Worm (Caenorhabditis elegans) whole organism, L1 larva: Measurements from ENCODE around the gene idpc-1.

Source experiments
- blmp-1 ChIP-seq: fragments of 150-350 bp; optimal IDR thresholded peaks from 2 replicates; lab custom pipeline; 2014; ENCODE audit warnings: missing biosample characterization, missing genetic modification characterization
- dpl-1 ChIP-seq, 3 experiments: fragments of 150-350 bp in 2 of 3; sonication (generic microtip) in 1 of 3; optimal IDR thresholded peaks; 2 replicates each; lab custom pipeline; 2014 to 2017; ENCODE audit warnings: missing biosample characterization in 3 of 3, missing genetic modification characterization in 3 of 3, missing genetic modification reagents in 3 of 3
- efl-1 ChIP-seq, 4 experiments: fragments of 150-350 bp; optimal IDR thresholded peaks in 3 of 4; peaks in 1 of 4; 1 replicate in 1 of 4; 2 replicates in 3 of 4; lab custom pipeline; 2014; ENCODE audit warnings: missing biosample characterization in 2 of 4, missing genetic modification characterization in 2 of 4, missing genetic modification reagents in 2 of 4
- mdl-1 ChIP-seq, 2 experiments: fragments of 150-350 bp; optimal IDR thresholded peaks; 2 replicates each; lab custom pipeline; 2014 to 2017; ENCODE audit warnings: missing biosample characterization in 2 of 2, missing genetic modification characterization in 2 of 2, inconsistent platforms in 1 of 2
- mef-2 ChIP-seq: fragments of 150-350 bp; optimal IDR thresholded peaks from 2 replicates; lab custom pipeline; 2014; ENCODE audit warnings: missing biosample characterization, missing genetic modification characterization
- nhr-11 ChIP-seq: fragments of 150-350 bp; optimal IDR thresholded peaks from 2 replicates; lab custom pipeline; 2014; ENCODE audit warnings: missing biosample characterization, missing genetic modification characterization
- nhr-47 ChIP-seq: sonication (generic microtip); optimal IDR thresholded peaks from 2 replicates; lab custom pipeline; 2016; ENCODE audit warnings: mild to moderate bottlenecking, missing genetic modification characterization, moderate library complexity, missing compliant biosample characterization
- sox-4 ChIP-seq: sonication (generic microtip); optimal IDR thresholded peaks from 2 replicates; lab custom pipeline; 2016; ENCODE audit warnings: missing genetic modification characterization, missing compliant biosample characterization
- swsn-7 ChIP-seq: sonication (generic microtip); optimal IDR thresholded peaks from 2 replicates; lab custom pipeline; 2016; ENCODE audit warnings: missing genetic modification characterization, missing compliant biosample characterization
- tbx-2 ChIP-seq: sonication (generic microtip); optimal IDR thresholded peaks from 2 replicates; lab custom pipeline; 2016; ENCODE audit warnings: missing genetic modification characterization, missing compliant biosample characterization
- ztf-11 ChIP-seq, 2 experiments: sonication (generic microtip); optimal IDR thresholded peaks; 2 replicates each; lab custom pipeline; 2016 to 2017; ENCODE audit warnings: missing genetic modification characterization in 2 of 2, missing biosample characterization in 1 of 2, missing compliant biosample characterization in 1 of 2

DNA sequence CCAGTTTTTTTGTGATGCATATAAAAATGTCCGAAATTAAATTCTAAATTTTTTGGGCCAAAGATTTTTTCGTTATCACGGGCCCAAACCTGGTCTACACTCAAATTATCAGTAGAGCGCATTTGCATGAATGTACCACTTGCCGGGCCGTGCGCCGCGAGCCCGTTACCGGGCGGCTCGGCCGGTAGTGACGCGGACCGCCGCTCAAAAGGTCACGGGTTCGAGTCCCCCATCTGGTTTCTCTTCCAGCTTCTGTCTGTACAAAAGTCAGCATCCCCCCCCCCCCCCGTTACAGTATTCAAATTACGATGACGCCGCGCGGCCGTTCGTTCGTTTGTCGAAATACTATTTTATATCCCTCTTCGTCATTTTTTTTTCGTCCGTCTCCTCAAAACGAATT is 50.3 kb downstream of the idpc-1 start:
- no peak for TF ChIP-seq nhr-47 (tag; lab: Kevin White, UChicago)
- TF ChIP-seq dpl-1 (GFP tag; optimal IDR thresholded peaks at IDR 0.05; lab: Kevin White, UChicago): no peak
- no peak for TF ChIP-seq swsn-7 (tag; lab: Kevin White, UChicago)
- no peak for TF ChIP-seq nhr-11 (tag; lab: Kevin White, UChicago)
- TF ChIP-seq ztf-11 (tag; optimal IDR thresholded peaks at IDR 0.05; lab: Kevin White, UChicago): no peak
- no peak for TF ChIP-seq blmp-1 (tag; lab: Kevin White, UChicago)
- TF ChIP-seq efl-1 (optimal IDR thresholded peaks at IDR 0.05; lab: Kevin White, UChicago): no peak
- TF ChIP-seq efl-1 (GFP tag; optimal IDR thresholded peaks at IDR 0.05 in 1 of 2; lab: Kevin White, UChicago): no peak
- TF ChIP-seq sox-4 (tag; lab: Kevin White, UChicago): no peak
- no peak for TF ChIP-seq tbx-2 (tag; lab: Kevin White, UChicago)
- no peak for TF ChIP-seq mdl-1 (tag; optimal IDR thresholded peaks at IDR 0.05; lab: Kevin White, UChicago)
- TF ChIP-seq mef-2: no peak
